Fruit fly (Drosophila melanogaster): Measurements from ENCODE around the gene CG10466.
A peak's percentile ranks its signal among the peaks of the same experiment; 100 is the strongest.

The CG10466 gene

DNA sequence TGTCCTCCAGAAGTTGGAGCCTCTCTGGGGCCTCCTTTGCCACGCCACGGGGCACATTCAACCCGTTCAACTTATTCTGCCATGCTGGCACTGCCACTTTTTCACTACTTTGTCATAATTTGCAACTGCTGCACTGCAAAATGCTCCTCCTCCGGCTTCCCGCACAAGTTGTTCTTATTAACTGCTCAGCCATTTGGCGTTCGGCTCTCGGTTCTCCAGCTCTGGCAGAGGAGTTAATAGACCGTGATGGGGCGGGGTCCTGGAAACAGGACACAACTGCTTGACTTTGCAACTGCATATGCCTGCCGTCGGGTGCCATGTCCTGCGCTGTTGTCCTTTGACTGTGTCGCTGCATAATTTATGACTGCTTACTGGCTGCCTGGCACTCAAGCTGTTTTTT lies 13.1 kb downstream of the CG10466 start:
- no peak for TF ChIP-seq Snoo (tag; optimal IDR thresholded peaks at IDR 0.05)
- no peak for TF ChIP-seq CG4496 (GFP tag; IDR thresholded peaks at IDR 0.05)
- TF ChIP-seq Pif1A (GFP tag; optimal IDR thresholded peaks at IDR 0.05) = no peak
- TF ChIP-seq CG15710 (tag; optimal IDR thresholded peaks at IDR 0.05) = no peak
- TF ChIP-seq CG10348 (GFP tag; IDR thresholded peaks at IDR 0.05) = no peak
- TF ChIP-seq Ets98B (GFP tag; IDR thresholded peaks at IDR 0.05) = no peak

DNA sequence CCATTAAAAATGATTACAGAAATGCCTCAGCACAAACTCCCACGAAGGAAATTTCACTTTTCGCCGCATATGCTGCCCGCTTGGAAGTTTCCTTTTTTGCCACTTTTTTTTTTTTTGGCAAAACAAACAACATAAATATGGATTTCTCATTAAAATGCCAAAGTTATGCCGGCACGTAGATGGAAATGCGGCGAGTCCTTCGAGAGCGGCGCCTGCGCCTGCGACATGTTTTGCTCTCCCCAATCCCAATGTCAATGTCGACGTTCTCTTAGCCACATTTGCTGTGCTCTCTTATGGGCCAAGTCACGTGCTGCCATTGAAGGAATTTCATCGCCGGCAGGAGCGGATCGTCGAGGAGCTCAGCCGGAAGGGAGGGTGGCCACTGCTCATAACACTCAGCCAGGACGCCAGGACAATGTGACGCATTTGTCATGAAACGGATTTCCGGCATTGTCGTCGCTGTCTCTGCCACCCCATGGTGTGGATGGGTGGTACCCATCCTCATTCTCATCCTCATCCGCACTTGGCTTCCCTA lies 17.7 kb downstream of the CG10466 start:
- TF ChIP-seq EcR (GFP tag; optimal IDR thresholded peaks at IDR 0.05) (no peak), CG14655 (GFP tag; optimal IDR thresholded peaks at IDR 0.05) (no peak), CG15710 (tag; optimal IDR thresholded peaks at IDR 0.05) (no peak), Pif1B (GFP tag; optimal IDR thresholded peaks at IDR 0.05) (no peak), Snoo (tag; optimal IDR thresholded peaks at IDR 0.05) (no peak), CG10348 (GFP tag; IDR thresholded peaks at IDR 0.05) (no peak), CG32121 (GFP tag; IDR thresholded peaks at IDR 0.05) (no peak), Pif1A (GFP tag; optimal IDR thresholded peaks at IDR 0.05) (no peak), CG34367 (tag; optimal IDR thresholded peaks at IDR 0.05) (no peak), D1 (tag; optimal IDR thresholded peaks at IDR 0.05) (no peak)

DNA sequence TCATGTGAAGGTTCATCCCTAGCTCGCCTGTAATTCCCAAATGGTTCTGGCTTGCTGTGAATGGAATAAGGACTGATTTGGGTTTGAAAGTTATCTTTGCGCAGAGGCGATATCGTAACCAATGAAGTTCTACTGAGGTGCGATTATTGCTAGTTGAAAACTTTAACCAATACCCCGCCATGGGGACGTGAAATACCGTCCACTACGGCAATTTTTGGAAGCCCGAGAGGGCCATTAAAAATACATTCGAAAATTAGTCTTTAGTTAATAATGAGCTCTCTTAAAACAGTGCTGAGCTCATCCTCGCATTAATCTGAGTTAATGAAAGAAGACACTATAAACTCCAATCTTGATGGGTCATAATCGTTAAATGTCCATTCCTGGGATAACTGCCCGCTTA lies 18.7 kb downstream of the CG10466 start:
- TF ChIP-seq CG13204 (GFP tag; optimal IDR thresholded peaks at IDR 0.05) = no peak
- no peak for TF ChIP-seq CG17806 (tag; optimal IDR thresholded peaks at IDR 0.05)
- no peak for TF ChIP-seq rn (GFP tag; IDR thresholded peaks at IDR 0.05)
- TF ChIP-seq CG8159 (tag; optimal IDR thresholded peaks at IDR 0.05) = no peak
- TF ChIP-seq CG9948 (tag; optimal IDR thresholded peaks at IDR 0.05) = no peak
- TF ChIP-seq CG14655 (GFP tag; optimal IDR thresholded peaks at IDR 0.05) = no peak
- TF ChIP-seq CG4496 (GFP tag; IDR thresholded peaks at IDR 0.05) = no peak
- TF ChIP-seq Pif1B (GFP tag; optimal IDR thresholded peaks at IDR 0.05) = no peak

DNA sequence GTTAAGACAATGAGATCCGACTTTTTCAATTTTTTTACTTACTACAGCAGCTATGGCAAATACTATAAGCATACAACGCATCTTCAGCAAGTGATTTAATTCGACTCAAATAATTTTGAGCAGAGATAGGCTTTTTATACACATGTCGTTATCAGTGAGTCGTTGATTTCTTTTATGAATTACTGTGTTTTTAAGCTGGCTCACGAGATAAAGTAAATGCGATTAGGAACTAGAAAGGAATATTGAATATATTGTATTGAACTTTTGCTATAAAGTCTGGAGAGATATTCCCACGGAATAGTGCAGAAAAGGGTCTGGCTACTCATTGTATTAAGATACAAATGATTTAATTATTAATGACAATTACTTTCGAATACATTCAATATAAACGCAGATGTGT lies 22.5 kb downstream of the CG10466 start, which contains the start of gene CG13962:
Gene CG13962 (minus strand): TSS at position 101 of the 400 bp plus-strand sequence.
- TF ChIP-seq Snoo (tag; optimal IDR thresholded peaks at IDR 0.05) (no peak), Ets98B (GFP tag; IDR thresholded peaks at IDR 0.05) (no peak), CG8159 (tag; optimal IDR thresholded peaks at IDR 0.05) (no peak), CG32121 (GFP tag; IDR thresholded peaks at IDR 0.05) (no peak), CG8301 (tag; optimal IDR thresholded peaks at IDR 0.05) (no peak), CG4496 (GFP tag; IDR thresholded peaks at IDR 0.05) (no peak), CG34367 (tag; optimal IDR thresholded peaks at IDR 0.05) (no peak), rn (GFP tag; IDR thresholded peaks at IDR 0.05) (no peak), gl (tag; optimal IDR thresholded peaks at IDR 0.05) (no peak), Pif1B (GFP tag; optimal IDR thresholded peaks at IDR 0.05) (no peak), CG14655 (GFP tag; optimal IDR thresholded peaks at IDR 0.05) (no peak), Pif1A (GFP tag; optimal IDR thresholded peaks at IDR 0.05) (no peak), CG9948 (tag; optimal IDR thresholded peaks at IDR 0.05) (no peak), CG10348 (GFP tag; IDR thresholded peaks at IDR 0.05) (no peak), CG12605 (GFP tag; IDR thresholded peaks at IDR 0.05) (no peak), fd96Ca (GFP tag; IDR thresholded peaks at IDR 0.05) (no peak), CG15710 (tag; optimal IDR thresholded peaks at IDR 0.05) (no peak), EcR (GFP tag; optimal IDR thresholded peaks at IDR 0.05) (no peak), CG17806 (tag; optimal IDR thresholded peaks at IDR 0.05) (no peak), CG13204 (GFP tag; optimal IDR thresholded peaks at IDR 0.05) (no peak)

DNA sequence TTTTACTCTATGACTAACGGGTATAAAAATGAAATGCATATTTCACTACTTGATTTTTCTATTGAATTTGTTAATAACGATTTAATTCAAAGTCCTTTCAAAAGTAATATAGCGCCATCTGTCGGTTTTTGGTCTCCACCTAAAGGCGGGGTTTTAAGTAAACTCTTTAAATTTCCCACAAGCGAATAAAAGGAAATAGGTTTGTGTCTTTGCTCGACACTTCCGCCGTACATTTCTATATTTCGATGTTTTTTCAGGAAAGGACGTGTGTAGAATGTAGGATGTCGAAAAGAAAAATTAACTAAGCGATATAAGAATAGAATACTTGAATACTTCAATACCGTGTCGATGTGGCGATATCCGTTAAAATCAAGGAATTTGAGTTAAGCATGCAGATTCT lies 25.2 kb downstream of the CG10466 start:
- TF ChIP-seq EcR (GFP tag; optimal IDR thresholded peaks at IDR 0.05) (no peak), D1 (tag; optimal IDR thresholded peaks at IDR 0.05) (peak; percentile 65), CG15710 (tag; optimal IDR thresholded peaks at IDR 0.05) (no peak)

DNA sequence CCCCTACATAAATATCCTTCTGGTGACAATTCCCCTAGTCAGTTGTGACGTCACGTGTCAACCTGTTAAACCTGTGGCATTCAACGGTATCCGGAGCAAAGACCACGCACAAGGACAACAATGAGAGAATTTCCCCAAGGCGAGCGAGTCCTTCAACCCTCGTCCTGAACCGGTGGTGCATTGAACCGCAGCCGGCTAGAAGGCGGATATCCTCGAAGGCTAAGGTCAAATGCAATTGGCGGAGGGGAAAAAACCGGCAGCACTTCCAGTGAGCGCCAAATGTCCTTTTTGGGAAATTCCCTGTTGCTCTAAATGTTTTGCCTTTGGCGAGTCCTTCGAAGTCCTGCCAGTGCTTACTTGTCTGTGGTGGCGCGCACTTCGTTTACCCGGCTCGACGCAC lies 28.0 kb downstream of the CG10466 start:
- TF ChIP-seq CG17806 (tag; optimal IDR thresholded peaks at IDR 0.05) (no peak), EcR (GFP tag; optimal IDR thresholded peaks at IDR 0.05) (peak; percentile 85)

DNA sequence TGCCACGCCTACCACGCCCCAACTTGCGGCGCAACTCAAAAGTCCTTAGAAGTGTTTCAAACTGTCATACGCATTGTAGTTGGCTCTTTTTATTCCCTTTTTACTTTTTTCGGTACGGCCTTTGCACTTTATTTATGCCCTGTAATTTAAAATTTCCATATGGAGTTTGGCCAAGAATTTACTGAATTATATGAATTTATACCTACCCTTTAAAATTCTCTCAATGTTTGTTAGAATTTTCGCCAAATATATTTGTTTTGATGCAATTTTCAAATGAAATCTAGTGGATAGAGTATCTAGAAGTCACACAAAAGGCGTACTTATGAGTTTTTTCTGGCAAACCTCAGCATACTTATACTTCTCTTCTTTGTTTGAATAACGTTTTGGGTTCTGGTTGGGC lies 32.4 kb downstream of the CG10466 start:
- TF ChIP-seq CG34367 (tag; optimal IDR thresholded peaks at IDR 0.05) (no peak), CG12605 (GFP tag; IDR thresholded peaks at IDR 0.05) (no peak), CG8301 (tag; optimal IDR thresholded peaks at IDR 0.05) (no peak), rn (GFP tag; IDR thresholded peaks at IDR 0.05) (no peak), CG10348 (GFP tag; IDR thresholded peaks at IDR 0.05) (no peak), CG4496 (GFP tag; IDR thresholded peaks at IDR 0.05) (no peak), CG17806 (tag; optimal IDR thresholded peaks at IDR 0.05) (no peak), D1 (tag; optimal IDR thresholded peaks at IDR 0.05) (no peak), CG9948 (tag; optimal IDR thresholded peaks at IDR 0.05) (no peak), fd96Ca (GFP tag; IDR thresholded peaks at IDR 0.05) (no peak), Pif1A (GFP tag; optimal IDR thresholded peaks at IDR 0.05) (no peak), Snoo (tag; optimal IDR thresholded peaks at IDR 0.05) (no peak), gl (tag; optimal IDR thresholded peaks at IDR 0.05) (no peak), CG13204 (GFP tag; optimal IDR thresholded peaks at IDR 0.05) (no peak), Pif1B (GFP tag; optimal IDR thresholded peaks at IDR 0.05) (no peak)

All from whole organism, pupa.